Fruit fly (Drosophila melanogaster): ENCODE results near the gene ZC3H3.

Gene ZC3H3

DNA sequence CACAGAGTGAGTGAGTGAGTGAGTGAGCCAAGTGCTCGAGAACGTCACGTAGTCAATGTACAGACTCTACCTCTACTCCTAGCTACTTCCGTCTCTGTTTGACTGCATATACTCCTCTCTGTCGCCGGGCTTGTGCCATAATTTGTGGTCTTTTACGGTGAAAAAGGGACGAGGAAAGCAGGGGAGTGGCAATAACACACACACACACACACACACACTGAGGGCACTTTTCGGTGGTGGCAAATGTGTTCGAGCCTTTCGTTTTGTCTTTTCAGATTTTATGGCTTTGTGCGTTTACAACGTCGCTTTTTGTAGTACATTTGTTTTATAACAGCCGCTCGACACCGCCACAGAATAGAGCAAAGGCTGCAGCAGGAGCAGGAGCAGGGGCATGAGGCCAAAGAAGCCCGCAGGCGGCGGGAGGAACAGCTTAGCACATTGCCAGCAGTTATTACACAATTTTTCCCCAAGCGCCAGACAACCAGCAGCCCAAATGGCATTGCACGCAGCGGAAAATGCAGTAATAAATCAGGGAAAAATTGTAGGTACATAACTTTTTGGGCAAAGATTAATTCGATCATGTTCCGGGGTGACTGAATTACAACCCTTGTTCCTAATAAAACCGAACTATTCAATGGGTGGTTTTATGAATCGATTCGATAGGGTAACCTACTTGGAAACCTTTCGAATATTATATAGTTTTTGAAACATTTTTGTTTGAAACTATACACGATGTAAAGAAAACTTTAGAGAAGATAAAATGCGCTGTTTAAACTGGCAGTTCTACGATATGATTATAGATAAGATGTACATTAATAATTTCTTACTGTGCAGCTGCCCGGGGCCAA lies 50.6 kb downstream of the ZC3H3 start (continued):
- TF ChIP-seq CoRest (tag; optimal IDR thresholded peaks at IDR 0.05) (peak; percentile 14), toy (GFP tag; IDR thresholded peaks at IDR 0.05) (no peak), CG6854 (GFP tag; optimal IDR thresholded peaks at IDR 0.05) (no peak), CG30431 (GFP tag; optimal IDR thresholded peaks at IDR 0.05) (no peak), Dp (GFP tag; optimal IDR thresholded peaks at IDR 0.05) (no peak), BtbVII (GFP tag; optimal IDR thresholded peaks at IDR 0.05) (peak; percentile 2), pan (optimal IDR thresholded peaks at IDR 0.05) (no peak), pan (GFP tag; optimal IDR thresholded peaks at IDR 0.05 in 1 of 2, IDR thresholded peaks at IDR 0.05 in 1 of 2) (peak in 1 of 2 experiments; percentile 33), CG13775 (GFP tag; optimal IDR thresholded peaks at IDR 0.05) (peak; percentile 23), CG4617 (GFP tag; optimal IDR thresholded peaks at IDR 0.05; ENCODE audit: borderline replicate concordance) (no peak), dmrt11E (tag; optimal IDR thresholded peaks at IDR 0.05) (peak; percentile 0), CG7987 (GFP tag; optimal IDR thresholded peaks at IDR 0.05) (no peak), odd (GFP tag; optimal IDR thresholded peaks at IDR 0.05) (no peak), eve (GFP tag; optimal IDR thresholded peaks at IDR 0.05) (no peak), Rfx (GFP tag; IDR thresholded peaks at IDR 0.05) (no peak), tgo (GFP tag; IDR thresholded peaks at IDR 0.05) (no peak), bsh (GFP tag; optimal IDR thresholded peaks at IDR 0.05) (peak; percentile 21 to 43), CG17361 (GFP tag; IDR thresholded peaks at IDR 0.05) (0 out of 3 replicates have a peak, but pooled peaks have one; percentile 22), cwo (GFP tag; optimal IDR thresholded peaks at IDR 0.05) (no peak), CG1832 (GFP tag; optimal IDR thresholded peaks at IDR 0.05) (peak; percentile 62), grau (tag; optimal IDR thresholded peaks at IDR 0.05) (peak; percentile 25), row (GFP tag; IDR thresholded peaks at IDR 0.05) (no peak), CG15269 (tag; optimal IDR thresholded peaks at IDR 0.05) (no peak), Dll (GFP tag; IDR thresholded peaks at IDR 0.05; ENCODE audit: partially characterized antibody) (0 out of 4 replicates have a peak, but pooled peaks have one; percentile 15), CG31441 (GFP tag; IDR thresholded peaks at IDR 0.05) (0 out of 2 replicates have a peak, but pooled peaks have one; percentile 7), schlank (tag; optimal IDR thresholded peaks at IDR 0.05) (no peak), CG10979 (tag; optimal IDR thresholded peaks at IDR 0.05) (peak; percentile 59), CG13424 (tag; optimal IDR thresholded peaks at IDR 0.05) (peak; percentile 1), CG11504 (tag; optimal IDR thresholded peaks at IDR 0.05) (peak; percentile 61), pfk (GFP tag; optimal IDR thresholded peaks at IDR 0.05) (no peak), cad (GFP tag; optimal IDR thresholded peaks at IDR 0.05) (peak; percentile 86), chn (GFP tag; optimal IDR thresholded peaks at IDR 0.05) (no peak), NFAT (GFP tag; IDR thresholded peaks at IDR 0.05) (no peak), gsb-n (tag; optimal IDR thresholded peaks at IDR 0.05) (peak; percentile 60), wek (GFP tag; optimal IDR thresholded peaks at IDR 0.05) (no peak), dmrt99B (tag; optimal IDR thresholded peaks at IDR 0.05) (peak; percentile 50), nmo (GFP tag; optimal IDR thresholded peaks at IDR 0.05) (peak; percentile 57), nerfin-1 (tag; optimal IDR thresholded peaks at IDR 0.05) (no peak), CG11247 (GFP tag; IDR thresholded peaks at IDR 0.05) (no peak), CG4707 (GFP tag; optimal IDR thresholded peaks at IDR 0.05) (peak; percentile 9), CG30020 (tag; optimal IDR thresholded peaks at IDR 0.05) (no peak), croc (GFP tag; conservative IDR thresholded peaks at IDR 0.05) (no peak), dpn (GFP tag; optimal IDR thresholded peaks at IDR 0.05) (no peak), luna (GFP tag; optimal IDR thresholded peaks at IDR 0.05) (no peak), Doc3 (GFP tag; IDR thresholded peaks at IDR 0.05; ENCODE audit: partially characterized antibody) (no peak), Dbx (GFP tag; IDR thresholded peaks at IDR 0.05) (no peak), mirr (GFP tag; optimal IDR thresholded peaks at IDR 0.05) (peak; percentile 25), peb (GFP tag; IDR thresholded peaks at IDR 0.05) (no peak)
